Worm (Caenorhabditis elegans): ENCODE data around the gene pcdr-1.

ce11 chrX:15617168-15617567, 49.4 kb upstream of the pcdr-1 start:
- no peak for TF ChIP-seq ceh-82 (tag; optimal IDR thresholded peaks at IDR 0.05)
- no peak for TF ChIP-seq nhr-43 (tag; optimal IDR thresholded peaks at IDR 0.05; ENCODE audit: poor library complexity, severe bottlenecking)
- TF ChIP-seq unc-62 (GFP tag; optimal IDR thresholded peaks at IDR 0.05) = no peak
- TF ChIP-seq egl-5 (tag; optimal IDR thresholded peaks at IDR 0.05) = no peak
- TF ChIP-seq ztf-11 (tag; optimal IDR thresholded peaks at IDR 0.05) = no peak
- no peak for TF ChIP-seq pqm-1 (tag; optimal IDR thresholded peaks at IDR 0.05)
- no peak for TF ChIP-seq nhr-76 (tag; optimal IDR thresholded peaks at IDR 0.05)

All from whole organism, L3 larva.